Worm (Caenorhabditis elegans): ENCODE measurements around the gene gnrr-3.

ce11 chrX:10078089-10078488 lies 28.8 kb downstream of the gnrr-3 start:
- TF ChIP-seq rnt-1 (tag; optimal IDR thresholded peaks at IDR 0.05) (no peak), egl-13 (tag; optimal IDR thresholded peaks at IDR 0.05) (no peak)

Measured in whole organism, L1 larva.